Worm (Caenorhabditis elegans) whole organism, L3 larva: Measurements from ENCODE around the gene nhr-27.
A peak's percentile ranks its signal among the peaks of the same experiment; 100 is the strongest.

Experiments used
- R02D3.7 ChIP-seq: fragments of 150-350 bp; optimal IDR thresholded peaks from 2 replicates; lab custom pipeline; 2014; ENCODE audit warnings: missing biosample characterization, missing genetic modification characterization
- aly-2 ChIP-seq: fragments of 150-350 bp; optimal IDR thresholded peaks from 2 replicates; lab custom pipeline; 2014; ENCODE audit warnings: missing biosample characterization, missing genetic modification characterization
- ama-1 ChIP-seq: fragments of 150-350 bp; optimal IDR thresholded peaks from 2 replicates; lab custom pipeline; 2018
- ceh-16 ChIP-seq: sonication (generic microtip); optimal IDR thresholded peaks from 2 replicates; lab custom pipeline; 2017; ENCODE audit warnings: missing biosample characterization, missing genetic modification characterization
- ceh-28 ChIP-seq: fragments of 150-350 bp; optimal IDR thresholded peaks from 2 replicates; lab custom pipeline; 2014; ENCODE audit warnings: missing biosample characterization, missing genetic modification reagents, missing genetic modification characterization
- ceh-82 ChIP-seq: fragments of 150-350 bp; optimal IDR thresholded peaks from 2 replicates; lab custom pipeline; 2014; ENCODE audit warnings: missing biosample characterization, missing genetic modification characterization
- daf-12 ChIP-seq: fragments of 150-350 bp; optimal IDR thresholded peaks from 2 replicates; lab custom pipeline; 2014; ENCODE audit warnings: missing biosample characterization, missing genetic modification reagents, missing genetic modification characterization
- egl-5 ChIP-seq: fragments of 150-350 bp; optimal IDR thresholded peaks from 2 replicates; lab custom pipeline; 2017; ENCODE audit warnings: missing biosample characterization, missing genetic modification reagents, missing genetic modification characterization, inconsistent platforms
- elt-1 ChIP-seq: fragments of 150-350 bp; optimal IDR thresholded peaks from 2 replicates; lab custom pipeline; 2014; ENCODE audit warnings: missing biosample characterization, missing genetic modification characterization
- elt-2 ChIP-seq: sonication (generic microtip); optimal IDR thresholded peaks from 2 replicates; lab custom pipeline; 2016; ENCODE audit warnings: missing genetic modification reagents, mild to moderate bottlenecking, missing genetic modification characterization, missing compliant biosample characterization
- eor-1 ChIP-seq, 2 experiments: fragments of 150-350 bp; optimal IDR thresholded peaks; 2 replicates each; lab custom pipeline; 2014 to 2018; ENCODE audit warnings: missing biosample characterization in 2 of 2, missing genetic modification characterization in 2 of 2
- fkh-10 ChIP-seq: sonication (generic microtip); optimal IDR thresholded peaks from 2 replicates; lab custom pipeline; 2017; ENCODE audit warnings: missing biosample characterization, missing genetic modification reagents, missing genetic modification characterization
- fkh-2 ChIP-seq: fragments of 150-350 bp; optimal IDR thresholded peaks from 2 replicates; lab custom pipeline; 2014; ENCODE audit warnings: missing biosample characterization, missing genetic modification reagents, missing genetic modification characterization
- fos-1 ChIP-seq: fragments of 150-350 bp; optimal IDR thresholded peaks from 2 replicates; lab custom pipeline; 2014; ENCODE audit warnings: missing biosample characterization, missing genetic modification characterization
- hmg-11 ChIP-seq: sonication (generic microtip); optimal IDR thresholded peaks from 2 replicates; lab custom pipeline; 2016; ENCODE audit warnings: missing genetic modification characterization, missing compliant biosample characterization
- jun-1 ChIP-seq: fragments of 150-350 bp; optimal IDR thresholded peaks from 2 replicates; lab custom pipeline; 2014; ENCODE audit warnings: missing biosample characterization, missing genetic modification reagents, missing genetic modification characterization
- lin-15B ChIP-seq: fragments of 150-350 bp; optimal IDR thresholded peaks from 2 replicates; lab custom pipeline; 2014; ENCODE audit warnings: missing biosample characterization, missing genetic modification characterization
- lin-39 ChIP-seq: fragments of 150-350 bp; optimal IDR thresholded peaks from 2 replicates; lab custom pipeline; 2018; ENCODE audit warnings: missing biosample characterization, missing genetic modification reagents, missing genetic modification characterization
- mdl-1 ChIP-seq: fragments of 150-350 bp; optimal IDR thresholded peaks from 2 replicates; lab custom pipeline; 2014; ENCODE audit warnings: missing biosample characterization, missing genetic modification characterization
- mml-1 ChIP-seq: fragments of 150-350 bp; sonication (generic microtip); optimal IDR thresholded peaks from 3 replicates; lab custom pipeline; 2014; ENCODE audit warnings: missing biosample characterization, missing genetic modification characterization
- nfya-1 ChIP-seq: sonication (generic microtip); optimal IDR thresholded peaks from 2 replicates; lab custom pipeline; 2017; ENCODE audit warnings: missing genetic modification characterization, mild to moderate bottlenecking, missing compliant biosample characterization, antibody characterized with exemption, moderate library complexity; ENCODE audit not compliant: insufficient read depth
- nhr-11 ChIP-seq: fragments of 150-350 bp; optimal IDR thresholded peaks from 2 replicates; lab custom pipeline; 2014; ENCODE audit warnings: missing biosample characterization, missing genetic modification characterization
- nhr-12 ChIP-seq: fragments of 150-350 bp; optimal IDR thresholded peaks from 2 replicates; lab custom pipeline; 2014; ENCODE audit warnings: missing biosample characterization, missing genetic modification characterization
- nhr-23 ChIP-seq: fragments of 150-350 bp; optimal IDR thresholded peaks from 2 replicates; lab custom pipeline; 2014; ENCODE audit warnings: missing biosample characterization, missing genetic modification reagents, missing genetic modification characterization
- nhr-237 ChIP-seq: fragments of 150-350 bp; optimal IDR thresholded peaks from 2 replicates; lab custom pipeline; 2014; ENCODE audit warnings: missing biosample characterization, missing genetic modification characterization
- nhr-25 ChIP-seq: sonication (generic microtip); optimal IDR thresholded peaks from 2 replicates; lab custom pipeline; 2017; ENCODE audit warnings: missing biosample characterization, missing genetic modification characterization
- nhr-28 ChIP-seq: fragments of 150-350 bp; optimal IDR thresholded peaks from 2 replicates; lab custom pipeline; 2014; ENCODE audit warnings: missing biosample characterization, missing genetic modification characterization
- nhr-43 ChIP-seq: sonication (generic microtip); optimal IDR thresholded peaks from 2 replicates; lab custom pipeline; 2016; ENCODE audit warnings: mild to moderate bottlenecking, missing genetic modification characterization, missing compliant biosample characterization; ENCODE audit not compliant: poor library complexity, severe bottlenecking
- nhr-76 ChIP-seq: fragments of 150-350 bp; sonication (generic microtip); optimal IDR thresholded peaks from 5 replicates; lab custom pipeline; 2014; ENCODE audit warnings: missing biosample characterization, missing genetic modification characterization
- pha-4 ChIP-seq: fragments of 150-350 bp; optimal IDR thresholded peaks from 2 replicates; lab custom pipeline; 2014; ENCODE audit warnings: missing biosample characterization, missing genetic modification reagents, missing genetic modification characterization
- pqm-1 ChIP-seq: fragments of 150-350 bp; optimal IDR thresholded peaks from 2 replicates; lab custom pipeline; 2017; ENCODE audit warnings: missing biosample characterization, missing genetic modification characterization, inconsistent platforms
- sea-2 ChIP-seq: fragments of 150-350 bp; sonication (generic microtip); optimal IDR thresholded peaks from 4 replicates; lab custom pipeline; 2014; ENCODE audit warnings: missing biosample characterization, missing genetic modification reagents, missing genetic modification characterization
- skn-1 ChIP-seq: fragments of 150-350 bp; optimal IDR thresholded peaks from 2 replicates; lab custom pipeline; 2014; ENCODE audit warnings: missing biosample characterization, missing genetic modification characterization
- tbx-2 ChIP-seq: sonication (generic microtip); optimal IDR thresholded peaks from 2 replicates; lab custom pipeline; 2016; ENCODE audit warnings: mild to moderate bottlenecking, missing genetic modification characterization, missing compliant biosample characterization
- unc-39 ChIP-seq: sonication (generic microtip); optimal IDR thresholded peaks from 4 replicates; lab custom pipeline; 2017; ENCODE audit warnings: missing biosample characterization, missing genetic modification characterization
- ztf-4 ChIP-seq: fragments of 150-350 bp; optimal IDR thresholded peaks from 2 replicates; lab custom pipeline; 2014; ENCODE audit warnings: missing biosample characterization, missing genetic modification characterization

Gene nhr-27

DNA sequence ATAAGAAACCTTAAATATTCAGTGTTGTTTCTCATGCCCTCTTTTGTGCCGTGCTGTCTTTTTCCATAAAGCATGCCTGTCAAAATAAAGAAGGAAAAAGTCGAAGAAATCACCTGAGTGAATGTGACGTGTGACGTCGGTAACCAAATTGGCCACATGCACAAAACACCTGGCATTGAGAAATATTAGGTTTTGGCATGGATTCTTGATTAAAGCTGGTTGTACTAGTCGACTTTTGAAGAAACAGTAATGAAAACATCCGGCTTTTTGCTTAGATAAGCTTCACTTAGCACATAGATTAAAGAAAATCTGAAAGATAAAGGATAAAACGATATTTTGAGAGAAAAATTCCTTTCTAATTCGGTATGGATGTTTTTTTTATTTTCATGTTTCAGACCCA is 82.0 kb downstream of the nhr-27 start:
- TF ChIP-seq nhr-237 (tag; lab: Kevin White, UChicago) (no peak), tbx-2 (no peak), nhr-28 (no peak), lin-39 (tag; lab: Kevin White, UChicago) (no peak), aly-2 (tag; lab: Kevin White, UChicago) (no peak), elt-1 (tag; lab: Kevin White, UChicago) (no peak), pqm-1 (tag; lab: Kevin White, UChicago) (no peak), ztf-4 (tag; lab: Kevin White, UChicago) (no peak), fkh-10 (no peak), nhr-12 (tag; lab: Kevin White, UChicago) (no peak), ceh-82 (no peak), ama-1 (lab: Kevin White, UChicago) (no peak), ceh-16 (no peak), nhr-76 (tag; lab: Kevin White, UChicago) (no peak), fos-1 (tag; lab: Kevin White, UChicago) (no peak)
- TF ChIP-seq, all 47 proteins: peak for 0

DNA sequence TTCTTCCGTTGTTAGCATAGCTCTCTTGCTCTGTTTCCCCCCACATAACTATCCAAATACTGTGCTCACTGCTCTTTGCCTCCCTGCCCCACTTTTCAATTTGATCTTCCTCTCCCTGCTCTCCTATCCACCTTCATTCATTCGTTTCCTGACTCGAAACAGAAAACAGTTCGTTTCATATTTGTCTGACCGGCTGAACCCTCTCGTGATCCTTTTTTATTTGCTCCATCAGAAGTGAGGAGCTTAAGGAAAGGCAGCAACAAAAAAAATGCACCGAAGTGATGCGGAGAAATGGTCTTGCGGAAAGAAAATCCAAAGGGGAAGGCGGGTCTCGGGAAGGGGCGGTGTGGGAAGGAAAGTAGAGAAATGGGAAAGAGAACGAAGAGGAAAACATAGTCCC is 86.7 kb downstream of the nhr-27 start:
- TF ChIP-seq tbx-2 (no peak), pha-4 (tag; lab: Kevin White, UChicago) (peak; percentile 67)

DNA sequence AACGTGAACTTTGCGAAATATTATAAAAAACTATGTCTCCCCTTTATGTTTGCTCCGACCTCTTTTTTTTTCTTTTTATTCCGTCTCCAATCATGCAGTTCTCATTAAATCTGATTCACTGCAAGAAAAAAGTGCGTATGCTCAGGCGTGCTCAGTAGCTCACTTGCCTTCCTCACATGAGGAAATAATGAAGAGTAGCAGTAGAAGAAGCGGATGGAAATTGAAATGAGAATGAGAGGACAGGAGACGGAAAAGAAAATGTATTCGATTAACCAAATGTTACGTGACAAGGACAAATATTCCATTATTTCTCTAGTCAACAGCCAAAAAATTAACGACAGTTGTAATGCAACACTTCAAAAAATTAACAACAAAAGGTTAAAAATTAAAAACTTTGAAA is 95.1 kb downstream of the nhr-27 start:
- TF ChIP-seq nfya-1 (tag; lab: Kevin White, UChicago), result peak; percentile 12
- no peak for TF ChIP-seq R02D3.7

DNA sequence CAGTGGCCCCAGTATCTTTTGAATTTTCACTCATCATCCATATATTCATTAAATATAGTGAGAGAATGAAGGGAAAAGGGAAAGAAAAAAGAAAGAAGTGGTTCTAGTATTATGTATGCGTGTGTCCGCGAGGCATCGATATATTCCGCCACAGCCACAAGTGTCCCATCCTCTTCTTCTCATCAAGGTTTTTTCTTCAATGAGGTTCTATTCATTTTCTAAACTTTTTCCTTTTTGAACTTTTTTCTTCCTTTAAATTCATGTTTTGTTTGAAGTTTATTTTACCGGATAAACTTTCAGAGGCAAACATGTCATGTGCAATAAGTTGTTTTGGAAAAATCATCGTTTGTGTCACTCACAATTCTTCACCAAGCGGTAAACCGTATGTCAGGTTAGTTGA is 95.8 kb downstream of the nhr-27 start, which contains the start of gene rgs-2:
rgs-2 (plus strand) TSS at position 301 of the 400 bp plus-strand sequence.
- no peak for TF ChIP-seq R02D3.7

DNA sequence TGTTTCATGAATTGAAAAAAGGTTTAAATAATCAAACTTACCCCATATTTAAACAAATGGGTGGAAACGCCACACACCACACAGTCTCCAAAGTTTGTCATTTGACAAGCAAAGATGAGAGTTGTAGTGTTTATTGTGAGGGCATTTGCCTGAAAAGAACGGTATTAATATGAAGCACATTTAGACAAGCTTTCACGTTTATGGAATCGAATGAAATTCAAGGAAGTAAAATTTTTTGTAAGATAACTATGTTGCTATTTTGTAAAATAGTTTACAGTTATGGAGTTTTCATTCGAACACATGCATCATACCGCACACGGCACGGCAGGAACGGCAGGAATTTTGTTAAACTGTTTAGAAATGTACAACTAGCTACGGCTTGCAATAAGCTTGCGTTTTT is 103.4 kb downstream of the nhr-27 start, which contains the start of gene nhr-272:
nhr-272 (minus strand) TSS at position 101 of the 400 bp plus-strand sequence.
- TF ChIP-seq ama-1 (lab: Kevin White, UChicago) (no peak), fkh-10 (no peak), unc-39 (no peak), nhr-237 (tag; lab: Kevin White, UChicago) (no peak), eor-1 (tag; optimal IDR thresholded peaks at IDR 0.05; lab: Kevin White, UChicago) (no peak), mdl-1 (tag; lab: Kevin White, UChicago) (no peak), lin-39 (tag; lab: Kevin White, UChicago) (no peak)

DNA sequence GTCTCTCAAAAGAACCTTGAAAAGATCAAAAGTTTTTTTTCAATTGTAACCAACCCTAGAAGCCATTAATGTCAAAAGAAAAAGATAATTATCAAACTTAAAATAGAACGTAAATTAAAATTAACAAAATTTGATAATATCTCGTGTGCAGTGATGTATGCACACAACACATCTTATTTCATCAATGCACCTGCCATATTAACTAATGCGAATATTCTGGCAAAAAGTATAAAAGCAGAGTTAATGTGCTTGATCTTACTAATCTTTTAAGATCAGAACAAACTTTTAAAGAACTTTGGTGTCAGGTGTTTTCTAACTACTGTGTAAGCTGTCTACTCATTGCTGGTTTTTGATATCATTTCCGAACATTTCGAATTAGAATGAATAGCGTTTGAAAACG is 105.4 kb downstream of the nhr-27 start:
- TF ChIP-seq fos-1 (tag; lab: Kevin White, UChicago), result no peak
- no peak for TF ChIP-seq nhr-11 (tag; lab: Kevin White, UChicago)
- no peak for TF ChIP-seq daf-12 (tag; lab: Kevin White, UChicago)
- no peak for TF ChIP-seq ama-1 (lab: Kevin White, UChicago)
- no peak for TF ChIP-seq sea-2 (GFP tag; lab: Kevin White, UChicago)
- no peak for TF ChIP-seq pha-4 (tag; lab: Kevin White, UChicago)
- no peak for TF ChIP-seq tbx-2
- no peak for TF ChIP-seq lin-15B
- no peak for TF ChIP-seq unc-39
- TF ChIP-seq fkh-10, result no peak
- TF ChIP-seq lin-39 (tag; lab: Kevin White, UChicago), result no peak
- no peak for TF ChIP-seq ceh-28 (tag; lab: Kevin White, UChicago)
- no peak for TF ChIP-seq mml-1 (tag; lab: Kevin White, UChicago)
- TF ChIP-seq egl-5 (tag; lab: Kevin White, UChicago), result no peak
- TF ChIP-seq skn-1 (tag; lab: Kevin White, UChicago), result no peak
- TF ChIP-seq fkh-2 (tag; lab: Kevin White, UChicago), result no peak
- no peak for TF ChIP-seq elt-2 (tag; lab: Kevin White, UChicago)
- no peak for TF ChIP-seq aly-2 (tag; lab: Kevin White, UChicago)
- no peak for TF ChIP-seq mdl-1 (tag; lab: Kevin White, UChicago)
- TF ChIP-seq, all 47 proteins: peak for 0

DNA sequence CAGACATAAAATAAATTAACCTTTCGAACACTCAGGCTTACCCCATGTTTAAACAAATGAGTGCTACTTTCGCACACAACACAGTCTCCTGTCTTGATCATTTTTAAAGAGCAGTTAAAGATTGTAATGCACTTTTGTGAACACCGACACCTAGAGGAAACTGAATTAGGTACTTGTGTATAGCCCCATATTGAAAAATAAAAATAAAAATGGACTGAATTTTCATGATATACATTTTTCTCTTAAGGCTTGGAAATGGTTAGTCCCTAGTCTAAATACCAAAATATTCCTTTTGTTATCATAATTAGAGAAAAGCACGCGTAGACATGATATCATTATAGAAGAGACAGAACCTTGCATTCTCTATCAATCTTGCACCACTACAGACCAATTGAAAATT is 106.2 kb downstream of the nhr-27 start, which contains the start of gene nhr-214:
nhr-214 (minus strand) TSS at position 101 of the 400 bp plus-strand sequence.
- TF ChIP-seq nhr-25 (tag; lab: Kevin White, UChicago) (no peak), jun-1 (tag; lab: Kevin White, UChicago) (no peak), eor-1 (tag; optimal IDR thresholded peaks at IDR 0.05; lab: Kevin White, UChicago) (no peak), sea-2 (GFP tag; lab: Kevin White, UChicago) (no peak), skn-1 (tag; lab: Kevin White, UChicago) (no peak), nhr-23 (tag; lab: Kevin White, UChicago) (no peak), ceh-16 (no peak), ama-1 (lab: Kevin White, UChicago) (no peak), ztf-4 (tag; lab: Kevin White, UChicago) (no peak), pqm-1 (tag; lab: Kevin White, UChicago) (no peak), elt-2 (tag; lab: Kevin White, UChicago) (no peak), hmg-11 (tag; lab: Kevin White, UChicago) (no peak), R02D3.7 (no peak), nhr-43 (tag; lab: Kevin White, UChicago) (no peak)
